Fruit fly (Drosophila melanogaster) whole organism, prepupa: Measurements from ENCODE around the gene CG14042.

Experiments
- Blimp-1 ChIP-seq: fragments of 200-800 bp; sonication (Bioruptor generic); optimal IDR thresholded peaks from 3 replicates; lab custom pipeline; 2017; ENCODE audit warnings: missing biosample characterization, missing genetic modification characterization, mild to moderate bottlenecking, moderate library complexity, missing genetic modification reagents
- CG11902 ChIP-seq: fragments of 200-800 bp; sonication (Bioruptor generic); optimal IDR thresholded peaks from 3 replicates; lab custom pipeline; 2016; ENCODE audit warnings: missing biosample characterization, missing genetic modification characterization
- CG15336 ChIP-seq: fragments of 200-800 bp; sonication (Bioruptor generic); IDR thresholded peaks from 2 replicates; pipeline ENCODE4 v1.3.6; 2022; ENCODE audit warnings: missing biosample characterization, missing genetic modification characterization
- CG3032 ChIP-seq: fragments of 200-800 bp; optimal IDR thresholded peaks from 2 replicates; lab custom pipeline; 2019; ENCODE audit warnings: missing biosample characterization, mild to moderate bottlenecking, missing genetic modification characterization, moderate library complexity
- CG32006 ChIP-seq: fragments of 200-800 bp; sonication (Bioruptor generic); optimal IDR thresholded peaks from 3 replicates; lab custom pipeline; 2017; ENCODE audit warnings: missing biosample characterization, mild to moderate bottlenecking, missing genetic modification characterization
- CG34406 ChIP-seq: fragments of 200-800 bp; sonication (Bioruptor generic); optimal IDR thresholded peaks from 3 replicates; lab custom pipeline; 2016; ENCODE audit warnings: missing biosample characterization, missing genetic modification characterization
- CG3919 ChIP-seq: fragments of 200-800 bp; sonication (Bioruptor generic); optimal IDR thresholded peaks from 3 replicates; lab custom pipeline; 2016; ENCODE audit warnings: missing biosample characterization, missing genetic modification characterization
- CG6163 ChIP-seq: fragments of 200-800 bp; sonication (Bioruptor generic); IDR thresholded peaks from 3 replicates; pipeline ENCODE4 v1.3.6; 2022; ENCODE audit warnings: missing biosample characterization, missing genetic modification characterization
- CG6276 ChIP-seq: fragments of 200-800 bp; sonication (Bioruptor generic); optimal IDR thresholded peaks from 2 replicates; lab custom pipeline; 2017; ENCODE audit warnings: missing biosample characterization, mild to moderate bottlenecking, missing genetic modification characterization
- CG6792 ChIP-seq: fragments of 200-800 bp; sonication (Bioruptor generic); optimal IDR thresholded peaks from 3 replicates; lab custom pipeline; 2016; ENCODE audit warnings: missing biosample characterization, missing genetic modification characterization
- CG6808 ChIP-seq: fragments of 200-800 bp; sonication (Bioruptor generic); optimal IDR thresholded peaks from 3 replicates; lab custom pipeline; 2017; ENCODE audit warnings: missing biosample characterization, missing genetic modification characterization, mild to moderate bottlenecking, moderate library complexity, missing genetic modification reagents
- CG6854 ChIP-seq: fragments of 200-800 bp; sonication (Bioruptor generic); optimal IDR thresholded peaks from 2 replicates; lab custom pipeline; 2017; ENCODE audit warnings: missing biosample characterization, mild to moderate bottlenecking, missing genetic modification characterization
- CG8632 ChIP-seq: fragments of 200-800 bp; sonication (Bioruptor generic); optimal IDR thresholded peaks from 3 replicates; lab custom pipeline; 2016; ENCODE audit warnings: missing biosample characterization, missing genetic modification characterization
- CG9139 ChIP-seq: fragments of 200-800 bp; sonication (Bioruptor generic); optimal IDR thresholded peaks from 3 replicates; lab custom pipeline; 2017; ENCODE audit warnings: missing biosample characterization, mild to moderate bottlenecking, missing genetic modification characterization
- Eip78C ChIP-seq: fragments of 200-800 bp; sonication (Bioruptor generic); peaks from one replicate; lab custom pipeline; 2016; ENCODE audit warnings: missing biosample characterization, missing genetic modification characterization
- Eip93F ChIP-seq: fragments of 200-800 bp; sonication (Bioruptor generic); optimal IDR thresholded peaks from 2 replicates; lab custom pipeline; 2016; ENCODE audit warnings: missing biosample characterization, mild to moderate bottlenecking, missing genetic modification characterization
- Hr39 ChIP-seq: fragments of 200-800 bp; sonication (Bioruptor generic); optimal IDR thresholded peaks from 2 replicates; lab custom pipeline; 2016; ENCODE audit warnings: missing biosample characterization, missing genetic modification characterization
- Met ChIP-seq: fragments of 200-800 bp; sonication (Bioruptor generic); optimal IDR thresholded peaks from 3 replicates; lab custom pipeline; 2016; ENCODE audit warnings: missing biosample characterization, missing genetic modification characterization
- OdsH ChIP-seq: fragments of 200-800 bp; sonication (Bioruptor generic); optimal IDR thresholded peaks from 3 replicates; lab custom pipeline; 2016; ENCODE audit warnings: missing biosample characterization, missing genetic modification characterization
- Smox ChIP-seq: fragments of 200-800 bp; sonication (Bioruptor generic); optimal IDR thresholded peaks from 3 replicates; lab custom pipeline; 2016; ENCODE audit warnings: missing biosample characterization, missing genetic modification characterization
- Sox102F ChIP-seq: fragments of 200-800 bp; sonication (Bioruptor generic); optimal IDR thresholded peaks from 2 replicates; lab custom pipeline; 2016; ENCODE audit warnings: missing biosample characterization, mild to moderate bottlenecking, missing genetic modification characterization
- Sox14 ChIP-seq: fragments of 200-800 bp; sonication (Bioruptor generic); optimal IDR thresholded peaks from 3 replicates; lab custom pipeline; 2016; ENCODE audit warnings: missing biosample characterization, missing genetic modification characterization
- cyc ChIP-seq: fragments of 200-800 bp; sonication (Bioruptor generic); optimal IDR thresholded peaks from 3 replicates; lab custom pipeline; 2016; ENCODE audit warnings: missing biosample characterization, missing genetic modification characterization
- dac ChIP-seq: fragments of 200-800 bp; sonication (Bioruptor generic); optimal IDR thresholded peaks from 2 replicates; lab custom pipeline; 2017; ENCODE audit warnings: missing biosample characterization, mild to moderate bottlenecking, missing genetic modification characterization
- eg ChIP-seq: fragments of 200-800 bp; sonication (Bioruptor generic); IDR thresholded peaks from 3 replicates; pipeline ENCODE4 v1.3.6; 2022; ENCODE audit warnings: missing biosample characterization, missing genetic modification characterization
- esn ChIP-seq: fragments of 200-800 bp; sonication (Bioruptor generic); optimal IDR thresholded peaks from 2 replicates; lab custom pipeline; 2016; ENCODE audit warnings: missing biosample characterization, mild to moderate bottlenecking, missing genetic modification characterization, moderate library complexity
- fd59A ChIP-seq: fragments of 200-800 bp; sonication (Bioruptor generic); optimal IDR thresholded peaks from 2 replicates; lab custom pipeline; 2017; ENCODE audit warnings: missing biosample characterization, mild to moderate bottlenecking, missing genetic modification characterization, missing genetic modification reagents
- fd85E ChIP-seq: fragments of 200-800 bp; sonication (Bioruptor generic); optimal IDR thresholded peaks from 3 replicates; lab custom pipeline; 2016; ENCODE audit warnings: missing biosample characterization, missing genetic modification characterization
- net ChIP-seq: fragments of 200-800 bp; sonication (Bioruptor generic); optimal IDR thresholded peaks from 3 replicates; lab custom pipeline; 2016; ENCODE audit warnings: missing biosample characterization, missing genetic modification characterization
- pdm3 ChIP-seq: fragments of 200-800 bp; sonication (Bioruptor generic); optimal IDR thresholded peaks from 3 replicates; lab custom pipeline; 2016; ENCODE audit warnings: missing biosample characterization, missing genetic modification characterization
- spab ChIP-seq: fragments of 200-800 bp; sonication (Bioruptor generic); optimal IDR thresholded peaks from 2 replicates; lab custom pipeline; 2017; ENCODE audit warnings: missing biosample characterization, mild to moderate bottlenecking, missing genetic modification characterization, missing genetic modification reagents
- ss ChIP-seq, 2 experiments: fragments of 200-800 bp; sonication (Bioruptor generic); optimal IDR thresholded peaks; 2 replicates in 1 of 2; 3 replicates in 1 of 2; lab custom pipeline; 2017 to 2018; ENCODE audit warnings: mild to moderate bottlenecking in 2 of 2, missing biosample characterization in 2 of 2, missing genetic modification characterization in 2 of 2, moderate library complexity in 1 of 2
- svp ChIP-seq: fragments of 200-800 bp; sonication (Bioruptor generic); peaks from one replicate; lab custom pipeline; 2016; ENCODE audit warnings: missing biosample characterization, missing genetic modification characterization
- topi ChIP-seq: fragments of 200-800 bp; sonication (Bioruptor generic); optimal IDR thresholded peaks from 3 replicates; lab custom pipeline; 2016; ENCODE audit warnings: missing biosample characterization, missing genetic modification characterization

The CG14042 gene

DNA sequence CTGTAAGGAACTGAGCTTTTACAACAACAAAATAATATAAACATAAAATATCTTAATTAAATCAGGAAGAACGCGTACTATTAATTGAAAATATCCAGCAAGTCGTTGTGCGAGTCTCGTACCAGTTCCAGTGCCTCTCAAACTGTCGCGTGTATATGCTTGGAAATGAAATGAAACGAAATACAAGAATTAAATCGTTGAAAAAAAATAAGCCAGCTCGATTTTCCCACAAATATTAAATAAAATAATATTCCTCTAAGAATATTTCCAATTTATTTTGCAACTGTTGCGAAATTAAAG, 7.8 kb upstream of the CG14042 start:
- TF ChIP-seq CG15336 (no peak), fd59A (GFP tag; lab: Kevin White, UChicago) (no peak), fd85E (GFP tag; lab: Kevin White, UChicago) (no peak), CG11902 (GFP tag; lab: Kevin White, UChicago) (no peak)

DNA sequence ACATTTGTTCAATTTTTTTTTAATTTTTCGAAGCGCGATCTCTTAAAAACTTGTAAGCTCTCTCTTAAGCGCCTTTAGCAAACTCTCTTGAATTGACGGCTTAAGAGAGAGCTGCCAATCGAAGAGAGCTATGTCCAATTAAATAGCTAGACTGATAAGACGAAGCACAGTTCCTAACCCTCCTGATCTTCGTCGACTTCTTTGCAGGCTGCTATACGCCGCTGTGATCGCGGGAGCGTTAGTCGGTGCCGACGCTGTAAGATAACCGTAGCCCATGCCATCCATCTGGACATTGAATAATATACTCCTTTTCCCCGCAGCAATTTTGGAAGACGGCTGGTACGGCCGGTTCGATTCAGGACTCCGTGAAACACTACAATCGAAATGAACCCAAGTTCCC, 7.0 kb upstream of the CG14042 start:
- TF ChIP-seq CG32006 (no peak), svp (GFP tag; lab: Kevin White, UChicago) (peak; percentile 99), topi (no peak), Sox14 (GFP tag; lab: Kevin White, UChicago) (no peak), esn (GFP tag; lab: Kevin White, UChicago) (no peak), cyc (GFP tag; lab: Kevin White, UChicago) (no peak), Hr39 (GFP tag; lab: Kevin White, UChicago) (no peak), Blimp-1 (GFP tag; lab: Kevin White, UChicago) (no peak)

DNA sequence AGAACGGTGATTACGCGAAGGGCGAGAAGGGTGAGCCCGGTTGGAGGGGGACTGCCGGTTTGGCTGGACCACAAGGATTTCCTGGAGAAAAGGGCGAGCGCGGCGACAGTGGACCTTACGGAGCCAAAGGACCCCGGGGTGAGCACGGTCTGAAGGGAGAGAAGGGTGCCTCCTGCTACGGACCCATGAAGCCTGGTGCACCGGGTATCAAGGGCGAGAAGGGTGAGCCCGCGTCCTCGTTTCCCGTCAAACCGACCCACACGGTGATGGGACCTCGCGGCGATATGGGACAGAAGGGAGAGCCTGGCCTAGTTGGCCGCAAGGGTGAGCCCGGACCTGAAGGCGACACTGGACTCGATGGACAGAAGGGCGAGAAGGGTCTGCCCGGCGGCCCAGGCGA, 6.1 kb upstream of the CG14042 start:
- TF ChIP-seq eg (no peak), Smox (GFP tag; lab: Kevin White, UChicago) (no peak), ss (GFP tag; optimal IDR thresholded peaks at IDR 0.05; lab: Kevin White, UChicago) (no peak), Eip93F (GFP tag; lab: Kevin White, UChicago) (no peak), CG3032 (tag; lab: Kevin White, UChicago) (no peak), dac (GFP tag; lab: Kevin White, UChicago) (no peak), Hr39 (GFP tag; lab: Kevin White, UChicago) (no peak), CG6808 (GFP tag; lab: Kevin White, UChicago) (no peak), fd85E (GFP tag; lab: Kevin White, UChicago) (no peak), CG3919 (GFP tag; lab: Kevin White, UChicago) (no peak), Blimp-1 (GFP tag; lab: Kevin White, UChicago) (no peak), topi (no peak), OdsH (GFP tag; lab: Kevin White, UChicago) (no peak)

DNA sequence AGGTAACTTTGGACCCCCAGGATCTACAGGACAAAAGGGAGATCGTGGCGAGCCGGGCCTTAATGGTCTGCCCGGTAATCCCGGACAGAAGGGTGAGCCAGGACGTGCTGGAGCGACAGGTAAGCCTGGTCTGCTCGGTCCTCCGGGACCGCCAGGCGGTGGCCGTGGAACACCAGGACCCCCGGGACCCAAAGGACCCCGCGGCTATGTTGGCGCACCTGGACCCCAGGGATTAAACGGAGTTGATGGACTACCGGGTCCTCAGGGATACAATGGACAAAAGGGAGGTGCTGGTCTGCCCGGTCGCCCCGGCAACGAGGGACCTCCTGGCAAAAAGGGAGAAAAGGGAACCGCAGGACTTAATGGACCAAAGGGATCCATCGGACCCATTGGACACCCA, 5.6 kb upstream of the CG14042 start:
- TF ChIP-seq CG34406 (GFP tag; lab: Kevin White, UChicago) (no peak), Eip78C (no peak), CG6163 (no peak), Sox102F (GFP tag; lab: Kevin White, UChicago) (no peak)

DNA sequence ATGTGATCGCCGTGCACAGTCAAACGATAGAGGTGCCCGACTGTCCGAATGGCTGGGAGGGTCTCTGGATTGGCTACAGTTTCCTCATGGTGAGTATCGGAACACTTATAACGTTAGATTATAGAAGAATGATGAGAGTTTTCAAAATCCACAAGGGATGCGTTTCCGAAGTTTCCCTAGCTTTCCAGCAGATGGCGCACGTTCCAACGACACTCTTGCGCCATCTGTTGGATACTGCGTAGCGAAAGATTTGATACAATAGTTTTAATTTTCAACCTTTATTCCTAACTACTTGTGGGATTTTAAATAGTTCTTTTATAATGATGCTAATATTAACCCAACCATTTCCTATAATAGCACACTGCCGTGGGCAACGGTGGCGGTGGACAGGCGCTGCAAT, 1.4 kb upstream of the CG14042 start:
- TF ChIP-seq spab (no peak), CG15336 (no peak), CG6854 (GFP tag; lab: Kevin White, UChicago) (no peak), Blimp-1 (GFP tag; lab: Kevin White, UChicago) (no peak), net (GFP tag; lab: Kevin White, UChicago) (no peak), Sox102F (GFP tag; lab: Kevin White, UChicago) (no peak), OdsH (GFP tag; lab: Kevin White, UChicago) (no peak), topi (no peak), esn (GFP tag; lab: Kevin White, UChicago) (no peak), CG6792 (no peak), CG6276 (no peak), CG9139 (GFP tag; lab: Kevin White, UChicago) (no peak), pdm3 (GFP tag; lab: Kevin White, UChicago) (no peak), CG8632 (no peak), Eip78C (no peak), Met (no peak), dac (GFP tag; lab: Kevin White, UChicago) (no peak)
